Fruit fly (Drosophila melanogaster): ENCODE measurements around the gene Psf3.

The Psf3 gene

dm6 chrX:10385757-10386156 lies at the start of gene Psf3, which contains the start of gene flw:
Gene Psf3, minus strand, starts transcription at chrX:10385861.
Gene flw, plus strand, starts transcription at chrX:10385960.
- no peak for TF ChIP-seq usp (GFP tag; optimal IDR thresholded peaks at IDR 0.05)
- TF ChIP-seq psq (optimal IDR thresholded peaks at IDR 0.05) = no peak
- no peak for TF ChIP-seq pan (optimal IDR thresholded peaks at IDR 0.05)
- no peak for TF ChIP-seq EcR (GFP tag; optimal IDR thresholded peaks at IDR 0.05)
- TF ChIP-seq CG8478 (optimal IDR thresholded peaks at IDR 0.05) = no peak

- TF ChIP-seq usp (GFP tag; optimal IDR thresholded peaks at IDR 0.05) (no peak), psq (optimal IDR thresholded peaks at IDR 0.05) (no peak), Dll (optimal IDR thresholded peaks at IDR 0.05) (no peak), EcR (GFP tag; optimal IDR thresholded peaks at IDR 0.05) (no peak), CG8478 (optimal IDR thresholded peaks at IDR 0.05) (no peak), pan (optimal IDR thresholded peaks at IDR 0.05) (no peak)
Observed at dm6 chrX:10432712-10433111, 47.1 kb upstream of the Psf3 start, which contains the start of gene CG12640. Gene CG12640, minus strand, starts transcription at chrX:10432812.

- TF ChIP-seq psq (optimal IDR thresholded peaks at IDR 0.05) (no peak), CG8478 (optimal IDR thresholded peaks at IDR 0.05) (no peak), EcR (GFP tag; optimal IDR thresholded peaks at IDR 0.05) (no peak), Dll (optimal IDR thresholded peaks at IDR 0.05) (no peak), usp (GFP tag; optimal IDR thresholded peaks at IDR 0.05) (no peak), pan (optimal IDR thresholded peaks at IDR 0.05) (no peak)
Observed at dm6 chrX:10417129-10417528, 31.5 kb upstream of the Psf3 start, which contains the start of gene RabX2. Gene RabX2, plus strand, starts transcription at chrX:10417429.

DNA sequence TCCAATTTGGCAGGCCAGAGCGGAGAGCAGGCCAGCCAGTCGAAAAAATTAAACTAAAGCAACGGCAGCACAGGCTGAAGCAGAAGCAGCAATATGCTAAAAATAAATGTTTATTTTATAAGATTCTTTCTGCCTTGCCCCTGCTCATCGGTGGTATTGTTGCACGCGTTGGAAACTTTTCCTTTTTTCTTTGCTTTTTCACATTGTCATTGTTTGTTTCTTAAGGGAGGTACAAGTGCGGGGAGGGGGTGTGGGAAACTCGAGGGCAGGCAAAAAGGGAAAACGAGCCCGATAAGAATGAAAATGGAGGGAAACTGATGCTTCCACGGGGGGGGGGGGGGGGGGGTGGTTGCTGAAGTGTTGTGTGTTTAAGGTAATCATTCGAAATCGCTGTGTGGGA lies 13.3 kb upstream of the Psf3 start:
- TF ChIP-seq pan (optimal IDR thresholded peaks at IDR 0.05) (no peak), Dll (optimal IDR thresholded peaks at IDR 0.05) (no peak), usp (GFP tag; optimal IDR thresholded peaks at IDR 0.05) (no peak), EcR (GFP tag; optimal IDR thresholded peaks at IDR 0.05) (no peak), CG8478 (optimal IDR thresholded peaks at IDR 0.05) (no peak), psq (optimal IDR thresholded peaks at IDR 0.05) (no peak)

dm6 chrX:10397514-10398133 lies 12.0 kb upstream of the Psf3 start:
- no peak for TF ChIP-seq CG8478 (optimal IDR thresholded peaks at IDR 0.05)
- no peak for TF ChIP-seq psq (optimal IDR thresholded peaks at IDR 0.05)
- TF ChIP-seq pan (optimal IDR thresholded peaks at IDR 0.05) = no peak
- no peak for TF ChIP-seq EcR (GFP tag; optimal IDR thresholded peaks at IDR 0.05)
- no peak for TF ChIP-seq Dll (optimal IDR thresholded peaks at IDR 0.05)
- TF ChIP-seq usp (GFP tag; optimal IDR thresholded peaks at IDR 0.05) = no peak

- TF ChIP-seq psq (optimal IDR thresholded peaks at IDR 0.05) (no peak), EcR (GFP tag; optimal IDR thresholded peaks at IDR 0.05) (no peak), usp (GFP tag; optimal IDR thresholded peaks at IDR 0.05) (no peak), pan (optimal IDR thresholded peaks at IDR 0.05) (no peak), Dll (optimal IDR thresholded peaks at IDR 0.05) (no peak), CG8478 (optimal IDR thresholded peaks at IDR 0.05) (no peak)
Observed at dm6 chrX:10396832-10397231, 11.2 kb upstream of the Psf3 start.

DNA sequence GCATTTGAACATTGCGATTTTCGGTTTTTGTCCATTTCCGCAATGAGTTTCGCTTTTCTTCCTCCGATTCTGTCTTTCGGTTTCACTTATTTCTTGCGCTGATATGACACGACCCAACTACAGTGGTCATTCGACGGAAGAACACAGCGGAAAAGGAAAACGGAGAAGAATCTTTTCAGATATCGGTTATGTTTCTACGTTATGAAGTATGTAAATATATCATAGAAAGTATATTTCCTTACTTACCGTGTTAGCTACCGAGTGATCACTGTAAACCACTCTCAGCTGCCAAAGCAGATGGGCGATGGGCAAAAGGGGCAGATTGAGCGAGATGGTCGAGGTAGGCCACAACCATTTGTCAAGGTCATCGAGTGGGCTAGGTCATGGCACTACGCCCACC lies 2.0 kb upstream of the Psf3 start:
- TF ChIP-seq Dll (optimal IDR thresholded peaks at IDR 0.05) = no peak
- no peak for TF ChIP-seq EcR (GFP tag; optimal IDR thresholded peaks at IDR 0.05)
- no peak for TF ChIP-seq CG8478 (optimal IDR thresholded peaks at IDR 0.05)
- no peak for TF ChIP-seq psq (optimal IDR thresholded peaks at IDR 0.05)
- TF ChIP-seq pan (optimal IDR thresholded peaks at IDR 0.05) = no peak
- no peak for TF ChIP-seq usp (GFP tag; optimal IDR thresholded peaks at IDR 0.05)

- TF ChIP-seq CG8478 (optimal IDR thresholded peaks at IDR 0.05) = no peak
- no peak for TF ChIP-seq EcR (GFP tag; optimal IDR thresholded peaks at IDR 0.05)
- TF ChIP-seq Dll (optimal IDR thresholded peaks at IDR 0.05) = no peak
- no peak for TF ChIP-seq pan (optimal IDR thresholded peaks at IDR 0.05)
- TF ChIP-seq psq (optimal IDR thresholded peaks at IDR 0.05) = no peak
- TF ChIP-seq usp (GFP tag; optimal IDR thresholded peaks at IDR 0.05) = no peak
Observed at dm6 chrX:10386810-10387340, 1.2 kb upstream of the Psf3 start.

DNA sequence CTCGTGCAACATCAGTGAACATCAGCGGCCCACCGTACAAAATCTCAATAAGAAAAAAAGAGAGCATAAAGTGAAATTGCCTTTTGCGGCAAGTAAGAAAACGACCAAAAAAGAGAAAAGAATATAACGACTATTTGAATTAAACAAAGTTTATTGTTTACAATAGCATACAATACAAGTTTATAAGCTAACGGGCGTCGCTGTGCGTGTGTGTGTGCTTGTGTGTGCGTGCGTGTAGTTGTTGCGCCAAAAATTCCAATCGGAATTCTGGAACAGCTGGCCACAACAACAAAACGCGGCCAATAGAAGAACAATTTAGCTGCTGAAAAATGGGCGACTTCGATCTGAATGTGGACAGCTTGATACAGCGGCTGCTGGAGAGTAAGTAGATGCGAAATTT lies 522 bp upstream of the Psf3 start:
- no peak for TF ChIP-seq pan (optimal IDR thresholded peaks at IDR 0.05)
- no peak for TF ChIP-seq usp (GFP tag; optimal IDR thresholded peaks at IDR 0.05)
- TF ChIP-seq Dll (optimal IDR thresholded peaks at IDR 0.05) = no peak
- no peak for TF ChIP-seq psq (optimal IDR thresholded peaks at IDR 0.05)
- TF ChIP-seq CG8478 (optimal IDR thresholded peaks at IDR 0.05) = no peak
- no peak for TF ChIP-seq EcR (GFP tag; optimal IDR thresholded peaks at IDR 0.05)

- TF ChIP-seq usp (GFP tag; optimal IDR thresholded peaks at IDR 0.05) (no peak), psq (optimal IDR thresholded peaks at IDR 0.05) (no peak), pan (optimal IDR thresholded peaks at IDR 0.05) (no peak), Dll (optimal IDR thresholded peaks at IDR 0.05) (no peak), EcR (GFP tag; optimal IDR thresholded peaks at IDR 0.05) (no peak), CG8478 (optimal IDR thresholded peaks at IDR 0.05) (no peak)
Observed at dm6 chrX:10384947-10385346, 714 bp downstream of the Psf3 start.

- TF ChIP-seq Dll (optimal IDR thresholded peaks at IDR 0.05) (no peak), psq (optimal IDR thresholded peaks at IDR 0.05) (no peak), CG8478 (optimal IDR thresholded peaks at IDR 0.05) (no peak), EcR (GFP tag; optimal IDR thresholded peaks at IDR 0.05) (no peak), pan (optimal IDR thresholded peaks at IDR 0.05) (no peak), usp (GFP tag; optimal IDR thresholded peaks at IDR 0.05) (no peak)
Observed at dm6 chrX:10381252-10381651, 4.4 kb downstream of the Psf3 start, which contains the start of gene CG32681. Gene CG32681, minus strand, starts transcription at chrX:10381352.

dm6 chrX:10375216-10375615 lies 10.4 kb downstream of the Psf3 start, which contains the start of the genes CG32686 and CG2898:
Gene CG32686, minus strand, starts transcription at chrX:10375316.
Gene CG2898, plus strand, starts transcription at chrX:10375374.
- TF ChIP-seq usp (GFP tag; optimal IDR thresholded peaks at IDR 0.05) (no peak), Dll (optimal IDR thresholded peaks at IDR 0.05) (no peak), EcR (GFP tag; optimal IDR thresholded peaks at IDR 0.05) (no peak), CG8478 (optimal IDR thresholded peaks at IDR 0.05) (no peak), psq (optimal IDR thresholded peaks at IDR 0.05) (no peak), pan (optimal IDR thresholded peaks at IDR 0.05) (no peak)

Data from whole organism.